Fruit fly (Drosophila melanogaster) whole organism, embryonic: ENCODE data around the gene GluProRS.

Experiments
- Ada2b ChIP-seq: fragments of 200-800 bp; sonication (Bioruptor generic); IDR thresholded peaks from 2 replicates; pipeline ENCODE4 v1.3.6; 2022; ENCODE audit warnings: missing biosample characterization, missing genetic modification characterization
- Awh ChIP-seq: fragments of 200-800 bp; sonication (Bioruptor generic); IDR thresholded peaks from 2 replicates; pipeline ENCODE4, ENCODE4 v1.3.6; 2022; ENCODE audit warnings: missing biosample characterization, missing genetic modification characterization
- B-H1 ChIP-seq: fragments of 200-800 bp; sonication (Bioruptor generic); IDR thresholded peaks from 3 replicates; pipeline ENCODE4 v1.3.6; 2022; ENCODE audit warnings: missing biosample characterization, missing genetic modification characterization
- Bdp1 ChIP-seq: fragments of 200-800 bp; sonication (Bioruptor generic); optimal IDR thresholded peaks from 3 replicates; lab custom pipeline; 2016; ENCODE audit warnings: missing biosample characterization, missing genetic modification characterization
- CG10274 ChIP-seq: fragments of 200-800 bp; sonication (Bioruptor generic); optimal IDR thresholded peaks from 3 replicates; lab custom pipeline; 2017; ENCODE audit warnings: missing biosample characterization, mild to moderate bottlenecking, missing genetic modification characterization
- CG10979 ChIP-seq: fragments of 200-800 bp; sonication (Bioruptor generic); optimal IDR thresholded peaks from 2 replicates; lab custom pipeline; 2018; ENCODE audit warnings: missing biosample characterization, mild to moderate bottlenecking, missing genetic modification characterization, moderate library complexity
- CG11247 ChIP-seq: fragments of 200-800 bp; sonication (Bioruptor generic); IDR thresholded peaks from 2 replicates; pipeline ENCODE4 v1.3.6; 2022; ENCODE audit warnings: missing biosample characterization, missing genetic modification characterization
- CG11723 ChIP-seq: fragments of 200-800 bp; sonication (Bioruptor generic); optimal IDR thresholded peaks from 2 replicates; lab custom pipeline; 2017; ENCODE audit warnings: missing biosample characterization, mild to moderate bottlenecking, missing genetic modification characterization
- CG12071 ChIP-seq: fragments of 200-800 bp; sonication (Bioruptor generic); optimal IDR thresholded peaks from 3 replicates; lab custom pipeline; 2018; ENCODE audit warnings: missing biosample characterization, mild to moderate bottlenecking, missing genetic modification characterization
- CG13424 ChIP-seq: fragments of 200-800 bp; sonication (Bioruptor generic); optimal IDR thresholded peaks from 2 replicates; lab custom pipeline; 2019; ENCODE audit warnings: missing biosample characterization, mild to moderate bottlenecking, missing genetic modification characterization, moderate library complexity
- CG14710 ChIP-seq: fragments of 200-800 bp; sonication (Bioruptor generic); optimal IDR thresholded peaks from 3 replicates; lab custom pipeline; 2019; ENCODE audit warnings: missing biosample characterization, mild to moderate bottlenecking, missing genetic modification characterization, moderate library complexity
- CG1529 ChIP-seq: fragments of 200-800 bp; sonication (Bioruptor generic); optimal IDR thresholded peaks from 3 replicates; lab custom pipeline; 2018; ENCODE audit warnings: missing biosample characterization, missing genetic modification characterization
- CG15696 ChIP-seq: fragments of 200-800 bp; sonication (Bioruptor generic); optimal IDR thresholded peaks from 2 replicates; lab custom pipeline; 2019; ENCODE audit warnings: missing biosample characterization, mild to moderate bottlenecking, missing genetic modification characterization, moderate library complexity
- CG17385 ChIP-seq: fragments of 200-800 bp; sonication (Bioruptor generic); optimal IDR thresholded peaks from 3 replicates; lab custom pipeline; 2018; ENCODE audit warnings: missing biosample characterization, mild to moderate bottlenecking, missing genetic modification characterization
- CG31365 ChIP-seq: fragments of 200-800 bp; sonication (Bioruptor generic); optimal IDR thresholded peaks from 2 replicates; lab custom pipeline; 2018; ENCODE audit warnings: missing biosample characterization, mild to moderate bottlenecking, missing genetic modification characterization
- CG33557 ChIP-seq: fragments of 200-800 bp; sonication (Bioruptor generic); optimal IDR thresholded peaks from 2 replicates; lab custom pipeline; 2019; ENCODE audit warnings: missing biosample characterization, mild to moderate bottlenecking, missing genetic modification characterization, moderate library complexity
- CG3407 ChIP-seq: fragments of 200-800 bp; sonication (Bioruptor generic); optimal IDR thresholded peaks from 2 replicates; lab custom pipeline; 2018; ENCODE audit warnings: missing biosample characterization, mild to moderate bottlenecking, missing genetic modification characterization
- CG6683 ChIP-seq: fragments of 200-800 bp; sonication (Bioruptor generic); optimal IDR thresholded peaks from 2 replicates; lab custom pipeline; 2017; ENCODE audit warnings: missing biosample characterization, mild to moderate bottlenecking, missing genetic modification characterization, missing genetic modification reagents
- CG6813 ChIP-seq: fragments of 200-800 bp; sonication (Bioruptor generic); optimal IDR thresholded peaks from 2 replicates; lab custom pipeline; 2017; ENCODE audit warnings: missing biosample characterization, missing genetic modification characterization, mild to moderate bottlenecking, moderate library complexity, missing genetic modification reagents
- CG9215 ChIP-seq: fragments of 200-800 bp; sonication (Bioruptor generic); IDR thresholded peaks from 2 replicates; pipeline ENCODE4 v1.3.6; 2022; ENCODE audit warnings: missing biosample characterization, missing genetic modification characterization
- CG9727 ChIP-seq: fragments of 200-800 bp; sonication (Bioruptor generic); optimal IDR thresholded peaks from 3 replicates; lab custom pipeline; 2017; ENCODE audit warnings: missing biosample characterization, mild to moderate bottlenecking, missing genetic modification characterization
- Dek ChIP-seq: fragments of 200-800 bp; sonication (Bioruptor generic); optimal IDR thresholded peaks from 3 replicates; lab custom pipeline; 2019; ENCODE audit warnings: missing biosample characterization, mild to moderate bottlenecking, missing genetic modification characterization, moderate library complexity
- Dfd ChIP-seq, 2 experiments: fragments of >200 bp; optimal IDR thresholded peaks; 2 replicates each; lab custom pipeline; 2017; ENCODE audit warnings: missing biosample characterization in 2 of 2, missing genetic modification characterization in 2 of 2
- Dp ChIP-seq: fragments of 200-800 bp; sonication (Bioruptor generic); optimal IDR thresholded peaks from 2 replicates; lab custom pipeline; 2018; ENCODE audit warnings: missing biosample characterization, mild to moderate bottlenecking, missing genetic modification characterization, moderate library complexity
- GATAe ChIP-seq: fragments of 200-800 bp; sonication (Bioruptor generic); conservative IDR thresholded peaks from 2 replicates; pipeline ENCODE4 v1.3.6; 2022; ENCODE audit warnings: missing biosample characterization, missing genetic modification characterization
- HLHmδ ChIP-seq: fragments of 200-800 bp; sonication (Bioruptor generic); optimal IDR thresholded peaks from 2 replicates; lab custom pipeline; 2018; ENCODE audit warnings: missing biosample characterization, mild to moderate bottlenecking, missing genetic modification characterization, moderate library complexity
- MTF-1 ChIP-seq: fragments of 200-800 bp; sonication (Bioruptor generic); optimal IDR thresholded peaks from 2 replicates; lab custom pipeline; 2018; ENCODE audit warnings: missing biosample characterization, mild to moderate bottlenecking, missing genetic modification characterization, borderline replicate concordance
- Med ChIP-seq: fragments of 200-800 bp; sonication (Bioruptor generic); peaks from one replicate; lab custom pipeline; 2016; ENCODE audit warnings: missing biosample characterization, missing genetic modification characterization, mild to moderate bottlenecking, inconsistent platforms, moderate library complexity
- Meics ChIP-seq: fragments of 200-800 bp; sonication (Bioruptor generic); optimal IDR thresholded peaks from 2 replicates; lab custom pipeline; 2017; ENCODE audit warnings: missing biosample characterization, mild to moderate bottlenecking, missing genetic modification characterization
- Myb ChIP-seq: fragments of 200-800 bp; sonication (Bioruptor generic); optimal IDR thresholded peaks from 2 replicates; lab custom pipeline; 2016; ENCODE audit warnings: missing biosample characterization, missing genetic modification characterization
- cato ChIP-seq: fragments of 200-800 bp; sonication (Bioruptor generic); optimal IDR thresholded peaks from 2 replicates; lab custom pipeline; 2016; ENCODE audit warnings: missing biosample characterization, missing genetic modification characterization, borderline replicate concordance
- chn ChIP-seq: fragments of 200-800 bp; sonication (Bioruptor generic); optimal IDR thresholded peaks from 2 replicates; lab custom pipeline; 2016; ENCODE audit warnings: missing biosample characterization, missing genetic modification characterization
- dan ChIP-seq: fragments of 200-800 bp; sonication (Bioruptor generic); IDR thresholded peaks from 2 replicates; pipeline ENCODE4 v1.3.6; 2022; ENCODE audit warnings: missing biosample characterization, missing genetic modification characterization
- disco-r ChIP-seq: fragments of 200-800 bp; sonication (Bioruptor generic); optimal IDR thresholded peaks from 2 replicates; lab custom pipeline; 2016; ENCODE audit warnings: missing biosample characterization, missing genetic modification characterization
- dmrt99B ChIP-seq: fragments of 200-800 bp; sonication (Bioruptor generic); optimal IDR thresholded peaks from 2 replicates; lab custom pipeline; 2018; ENCODE audit warnings: missing biosample characterization, mild to moderate bottlenecking, missing genetic modification characterization, moderate library complexity
- ems ChIP-seq: fragments of 200-800 bp; sonication (Bioruptor generic); optimal IDR thresholded peaks from 3 replicates; lab custom pipeline; 2016; ENCODE audit warnings: missing biosample characterization, missing genetic modification characterization
- exex ChIP-seq: fragments of 200-800 bp; sonication (Bioruptor generic); optimal IDR thresholded peaks from 4 replicates; lab custom pipeline; 2018; ENCODE audit warnings: missing biosample characterization, mild to moderate bottlenecking, missing genetic modification characterization, moderate library complexity
- fd102C ChIP-seq: fragments of 200-800 bp; sonication (Bioruptor generic); optimal IDR thresholded peaks from 2 replicates; lab custom pipeline; 2018; ENCODE audit warnings: missing biosample characterization, mild to moderate bottlenecking, missing genetic modification characterization, moderate library complexity
- fru ChIP-seq: fragments of >200 bp; optimal IDR thresholded peaks from 2 replicates; lab custom pipeline; 2017
- gro ChIP-seq: fragments of 200-800 bp; sonication (Bioruptor generic); optimal IDR thresholded peaks from 2 replicates; lab custom pipeline; 2016; ENCODE audit warnings: missing biosample characterization, missing genetic modification characterization
- hkb ChIP-seq, 2 experiments: fragments of 200-800 bp in 1 of 2; fragments of >200 bp in 1 of 2; sonication (Bioruptor generic) in 1 of 2; IDR thresholded peaks in 1 of 2; optimal IDR thresholded peaks in 1 of 2; 2 replicates each; pipeline versions ENCODE4 v1.3.6 to Lab custom; 2017 to 2022; ENCODE audit warnings: missing biosample characterization in 1 of 2, missing genetic modification characterization in 1 of 2
- insv ChIP-seq, 2 experiments: fragments of 200-800 bp; sonication (Bioruptor generic); optimal IDR thresholded peaks; 3 replicates each; lab custom pipeline; 2016 to 2018; ENCODE audit warnings: missing biosample characterization in 2 of 2, missing genetic modification characterization in 2 of 2
- mirr ChIP-seq: fragments of 200-800 bp; sonication (Bioruptor generic); optimal IDR thresholded peaks from 3 replicates; lab custom pipeline; 2018; ENCODE audit warnings: missing biosample characterization, mild to moderate bottlenecking, missing genetic modification characterization
- nerfin-1 ChIP-seq: fragments of 200-800 bp; sonication (Bioruptor generic); optimal IDR thresholded peaks from 3 replicates; lab custom pipeline; 2019; ENCODE audit warnings: missing biosample characterization, mild to moderate bottlenecking, missing genetic modification characterization, moderate library complexity
- odd ChIP-seq: fragments of 200-800 bp; sonication (Bioruptor generic); optimal IDR thresholded peaks from 2 replicates; lab custom pipeline; 2017; ENCODE audit warnings: missing biosample characterization, mild to moderate bottlenecking, missing genetic modification characterization
- org-1 ChIP-seq: fragments of 200-800 bp; sonication (Bioruptor generic); optimal IDR thresholded peaks from 2 replicates; lab custom pipeline; 2017; ENCODE audit warnings: missing biosample characterization, missing genetic modification characterization
- pb ChIP-seq: fragments of 200-800 bp; sonication (Bioruptor generic); optimal IDR thresholded peaks from 3 replicates; lab custom pipeline; 2016; ENCODE audit warnings: missing biosample characterization, missing genetic modification characterization
- schlank ChIP-seq: fragments of 200-800 bp; sonication (Bioruptor generic); optimal IDR thresholded peaks from 2 replicates; lab custom pipeline; 2018; ENCODE audit warnings: missing biosample characterization, mild to moderate bottlenecking, missing genetic modification characterization
- tap ChIP-seq: fragments of 200-800 bp; optimal IDR thresholded peaks from 3 replicates; lab custom pipeline; 2019; ENCODE audit warnings: missing biosample characterization, mild to moderate bottlenecking, missing genetic modification characterization, moderate library complexity
- unc-4 ChIP-seq: fragments of 200-800 bp; sonication (Bioruptor generic); IDR thresholded peaks from 2 replicates; pipeline ENCODE4 v1.3.6; 2022; ENCODE audit warnings: missing biosample characterization, missing genetic modification characterization; ENCODE audit not compliant: partially characterized antibody

The GluProRS gene

dm6 chr3R:23947002-23947401, 11.2 kb downstream of the GluProRS start (continued):
- TF ChIP-seq GATAe (GFP tag; lab: Robert Waterston, UW), result no peak
- TF ChIP-seq fru (lab: Kevin White, UChicago), result no peak
- TF ChIP-seq exex, result peak; percentile 8
- no peak for TF ChIP-seq insv (GFP tag; optimal IDR thresholded peaks at IDR 0.05; lab: Kevin White, UChicago)
- TF ChIP-seq Ada2b (GFP tag; lab: Robert Waterston, UW), result no peak
- TF ChIP-seq nerfin-1, result no peak
- peak; percentile 34 for TF ChIP-seq org-1
- no peak for TF ChIP-seq B-H1
- TF ChIP-seq dan (GFP tag; lab: Robert Waterston, UW), result no peak
- no peak for TF ChIP-seq Dek
- TF ChIP-seq CG31365 (tag; lab: Kevin White, UChicago), result peak; percentile 32
- TF ChIP-seq CG6683 (GFP tag; lab: Kevin White, UChicago), result no peak
- no peak for TF ChIP-seq hkb (optimal IDR thresholded peaks at IDR 0.05; lab: Kevin White, UChicago)
- TF ChIP-seq hkb (GFP tag; IDR thresholded peaks at IDR 0.05; lab: Robert Waterston, UW), result 0 out of 2 replicates have a peak, but pooled peaks have one; percentile 15
- peak; percentile 14 for TF ChIP-seq CG14710 (tag; lab: Kevin White, UChicago)
- peak; percentile 4 for TF ChIP-seq CG11723 (GFP tag; lab: Kevin White, UChicago)
- no peak for TF ChIP-seq ems (GFP tag; lab: Kevin White, UChicago)
- TF ChIP-seq Dfd (GFP tag; optimal IDR thresholded peaks at IDR 0.05; lab: Kevin White, UChicago), result no peak
- TF ChIP-seq fd102C (GFP tag; lab: Kevin White, UChicago), result no peak
- TF ChIP-seq mirr (GFP tag; lab: Kevin White, UChicago), result peak; percentile 65
- TF ChIP-seq CG1529, result peak; percentile 34
- peak; percentile 74 for TF ChIP-seq Med (GFP tag; lab: Kevin White, UChicago)
- TF ChIP-seq CG11247 (GFP tag; lab: Robert Waterston, UW), result peak; percentile 40; the same call in 1 of the 2 replicates
- peak; percentile 24 for TF ChIP-seq MTF-1 (GFP tag; lab: Kevin White, UChicago)
- peak; percentile 41 for TF ChIP-seq odd
- TF ChIP-seq CG10979 (tag; lab: Kevin White, UChicago), result no peak
- no peak for TF ChIP-seq CG10274 (GFP tag; lab: Kevin White, UChicago)
- TF ChIP-seq CG3407, result peak; percentile 45
- no peak for TF ChIP-seq dmrt99B
- peak; percentile 31 for TF ChIP-seq CG13424
- peak; percentile 39 for TF ChIP-seq HLHmδ
- peak; percentile 12 for TF ChIP-seq tap (tag; lab: Kevin White, UChicago)
- peak; percentile 32 for TF ChIP-seq CG33557 (GFP tag; lab: Kevin White, UChicago)
- TF ChIP-seq gro (GFP tag; lab: Kevin White, UChicago), result no peak
- no peak for TF ChIP-seq Myb
- no peak for TF ChIP-seq disco-r (GFP tag; lab: Kevin White, UChicago)
- peak; percentile 66 for TF ChIP-seq CG12071 (GFP tag; lab: Kevin White, UChicago)
- no peak for TF ChIP-seq CG9727 (GFP tag; lab: Kevin White, UChicago)
- TF ChIP-seq cato (GFP tag; lab: Kevin White, UChicago), result no peak
- no peak for TF ChIP-seq chn (GFP tag; lab: Kevin White, UChicago)
- no peak for TF ChIP-seq unc-4
- no peak for TF ChIP-seq Bdp1 (GFP tag; lab: Kevin White, UChicago)
- TF ChIP-seq CG6813 (GFP tag; lab: Kevin White, UChicago), result peak; percentile 55
- peak; percentile 32; the same call in 1 of the 2 replicates for TF ChIP-seq Awh (GFP tag; lab: Robert Waterston, UW)
- TF ChIP-seq schlank (tag; lab: Kevin White, UChicago), result no peak
- no peak for TF ChIP-seq CG9215
- TF ChIP-seq CG15696 (tag; lab: Kevin White, UChicago), result peak; percentile 36
- TF ChIP-seq CG17385 (GFP tag; lab: Kevin White, UChicago), result peak; percentile 19
- TF ChIP-seq Dp (GFP tag; lab: Kevin White, UChicago), result no peak
- TF ChIP-seq pb (GFP tag; lab: Kevin White, UChicago), result no peak
- TF ChIP-seq Meics, result no peak
